Fruit fly (Drosophila melanogaster) whole organism, embryonic: Measurements from ENCODE around the gene CG14644.

Source experiments
- CG15073 ChIP-seq: fragments of 200-800 bp; sonication (Bioruptor generic); optimal IDR thresholded peaks from 2 replicates; lab custom pipeline; 2016; ENCODE audit warnings: missing biosample characterization, missing genetic modification characterization
- CG17359 ChIP-seq: fragments of 200-800 bp; sonication (Bioruptor generic); optimal IDR thresholded peaks from 3 replicates; lab custom pipeline; 2018; ENCODE audit warnings: missing biosample characterization, mild to moderate bottlenecking, missing genetic modification characterization, moderate library complexity
- CG17568 ChIP-seq: fragments of 200-800 bp; sonication (Bioruptor generic); optimal IDR thresholded peaks from 2 replicates; lab custom pipeline; 2018; ENCODE audit warnings: missing biosample characterization, mild to moderate bottlenecking, missing genetic modification characterization, moderate library complexity
- CG17829 ChIP-seq: fragments of 200-800 bp; optimal IDR thresholded peaks from 2 replicates; lab custom pipeline; 2019; ENCODE audit warnings: missing biosample characterization, mild to moderate bottlenecking, missing genetic modification characterization, moderate library complexity
- CG30403 ChIP-seq: fragments of 200-800 bp; sonication (Bioruptor generic); optimal IDR thresholded peaks from 3 replicates; lab custom pipeline; 2016; ENCODE audit warnings: missing biosample characterization, missing genetic modification characterization
- CG32772 ChIP-seq: fragments of 200-800 bp; sonication (Bioruptor generic); IDR thresholded peaks from 2 replicates; pipeline ENCODE4 v1.3.6; 2022; ENCODE audit warnings: missing biosample characterization, missing genetic modification characterization
- CG3726 ChIP-seq: fragments of 200-800 bp; sonication (Bioruptor generic); IDR thresholded peaks from 3 replicates; pipeline ENCODE4, ENCODE4 v1.3.6; 2022; ENCODE audit warnings: missing biosample characterization, missing genetic modification characterization
- CG4707 ChIP-seq: fragments of 200-800 bp; sonication (Bioruptor generic); optimal IDR thresholded peaks from 2 replicates; lab custom pipeline; 2018; ENCODE audit warnings: missing biosample characterization, mild to moderate bottlenecking, missing genetic modification characterization, moderate library complexity
- CG5180 ChIP-seq: fragments of 200-800 bp; sonication (Bioruptor generic); optimal IDR thresholded peaks from 3 replicates; lab custom pipeline; 2017; ENCODE audit warnings: missing biosample characterization, missing genetic modification characterization, mild to moderate bottlenecking, moderate library complexity, missing genetic modification reagents
- CG6175 ChIP-seq: fragments of 200-800 bp; sonication (Bioruptor generic); IDR thresholded peaks from 3 replicates; pipeline ENCODE4 v1.3.6; 2022; ENCODE audit warnings: missing biosample characterization, missing genetic modification characterization
- CG6683 ChIP-seq: fragments of 200-800 bp; sonication (Bioruptor generic); optimal IDR thresholded peaks from 2 replicates; lab custom pipeline; 2017; ENCODE audit warnings: missing biosample characterization, mild to moderate bottlenecking, missing genetic modification characterization, missing genetic modification reagents
- CG7928 ChIP-seq: fragments of 200-800 bp; sonication (Bioruptor generic); optimal IDR thresholded peaks from 2 replicates; lab custom pipeline; 2017; ENCODE audit warnings: missing biosample characterization, mild to moderate bottlenecking, missing genetic modification characterization
- CG8944 ChIP-seq: fragments of 200-800 bp; sonication (Bioruptor generic); optimal IDR thresholded peaks from 3 replicates; lab custom pipeline; 2016; ENCODE audit warnings: missing biosample characterization, missing genetic modification characterization
- Dad ChIP-seq: fragments of 200-800 bp; sonication (Bioruptor generic); optimal IDR thresholded peaks from 3 replicates; lab custom pipeline; 2016; ENCODE audit warnings: missing biosample characterization, missing genetic modification characterization
- Fer3 ChIP-seq: fragments of 200-800 bp; sonication (Bioruptor generic); optimal IDR thresholded peaks from 2 replicates; lab custom pipeline; 2018; ENCODE audit warnings: missing biosample characterization, mild to moderate bottlenecking, missing genetic modification characterization, moderate library complexity
- HHEX ChIP-seq: fragments of 200-800 bp; sonication (Bioruptor generic); optimal IDR thresholded peaks from 3 replicates; lab custom pipeline; 2017; ENCODE audit warnings: missing biosample characterization, mild to moderate bottlenecking, missing genetic modification characterization, missing genetic modification reagents
- HLH4C ChIP-seq: fragments of 200-800 bp; sonication (Bioruptor generic); IDR thresholded peaks from 3 replicates; pipeline ENCODE4 v1.3.6; 2022; ENCODE audit warnings: missing biosample characterization, missing genetic modification characterization; ENCODE audit not compliant: partially characterized antibody
- Lhr ChIP-seq: fragments of 200-800 bp; sonication (Bioruptor generic); optimal IDR thresholded peaks from 3 replicates; lab custom pipeline; 2017; ENCODE audit warnings: mild to moderate bottlenecking, missing biosample characterization, missing genetic modification reagents, missing genetic modification characterization
- MBD-R2 ChIP-seq: fragments of 200-800 bp; sonication (Bioruptor generic); IDR thresholded peaks from 2 replicates; pipeline ENCODE4 v1.3.6; 2022; ENCODE audit warnings: missing biosample characterization, missing genetic modification characterization
- Max ChIP-seq: fragments of 200-800 bp; sonication (Bioruptor generic); optimal IDR thresholded peaks from 2 replicates; lab custom pipeline; 2016; ENCODE audit warnings: missing biosample characterization, mild to moderate bottlenecking, missing genetic modification characterization
- Ravus ChIP-seq: fragments of 200-800 bp; sonication (Bioruptor generic); IDR thresholded peaks from 2 replicates; pipeline ENCODE4 v1.3.6; 2022; ENCODE audit warnings: missing biosample characterization, missing genetic modification characterization
- Rfx ChIP-seq: fragments of 200-800 bp; sonication (Bioruptor generic); IDR thresholded peaks from 2 replicates; pipeline ENCODE4 v1.3.6; 2022; ENCODE audit warnings: missing biosample characterization, missing genetic modification characterization
- Vsx1 ChIP-seq: fragments of 200-800 bp; sonication (Bioruptor generic); optimal IDR thresholded peaks from 2 replicates; lab custom pipeline; 2017; ENCODE audit warnings: missing biosample characterization, mild to moderate bottlenecking, missing genetic modification characterization, missing genetic modification reagents
- ab ChIP-seq: fragments of 200-800 bp; sonication (Bioruptor generic); optimal IDR thresholded peaks from 2 replicates; lab custom pipeline; 2016; ENCODE audit warnings: missing biosample characterization, missing genetic modification characterization
- amos ChIP-seq: fragments of 200-800 bp; sonication (Bioruptor generic); IDR thresholded peaks from 2 replicates; pipeline ENCODE4 v1.3.6; 2022; ENCODE audit warnings: missing biosample characterization, missing genetic modification characterization; ENCODE audit not compliant: partially characterized antibody
- ap ChIP-seq: fragments of 200-800 bp; sonication (Bioruptor generic); IDR thresholded peaks from 2 replicates; pipeline ENCODE4 v1.3.6; 2022; ENCODE audit warnings: missing biosample characterization, missing genetic modification characterization
- crp ChIP-seq, 2 experiments: fragments of 200-800 bp; sonication (Bioruptor generic); optimal IDR thresholded peaks; 2 replicates in 1 of 2; 3 replicates in 1 of 2; lab custom pipeline; 2017; ENCODE audit warnings: missing biosample characterization in 2 of 2, missing genetic modification characterization in 2 of 2, mild to moderate bottlenecking in 1 of 2, moderate library complexity in 1 of 2
- da ChIP-seq: fragments of 200-800 bp; sonication (Bioruptor generic); optimal IDR thresholded peaks from 2 replicates; lab custom pipeline; 2016; ENCODE audit warnings: missing biosample characterization, missing genetic modification characterization
- dm ChIP-seq: fragments of 200-800 bp; sonication (Bioruptor generic); optimal IDR thresholded peaks from 3 replicates; lab custom pipeline; 2016; ENCODE audit warnings: missing biosample characterization, missing genetic modification characterization
- exex ChIP-seq: fragments of 200-800 bp; sonication (Bioruptor generic); optimal IDR thresholded peaks from 4 replicates; lab custom pipeline; 2018; ENCODE audit warnings: missing biosample characterization, mild to moderate bottlenecking, missing genetic modification characterization, moderate library complexity
- eyg ChIP-seq: fragments of 200-800 bp; sonication (Bioruptor generic); optimal IDR thresholded peaks from 3 replicates; lab custom pipeline; 2016; ENCODE audit warnings: missing biosample characterization, missing genetic modification characterization
- fru ChIP-seq: fragments of >200 bp; optimal IDR thresholded peaks from 2 replicates; lab custom pipeline; 2017
- gem ChIP-seq: fragments of 200-800 bp; sonication (Bioruptor generic); optimal IDR thresholded peaks from 2 replicates; lab custom pipeline; 2019; ENCODE audit warnings: missing biosample characterization, mild to moderate bottlenecking, missing genetic modification characterization, moderate library complexity
- luna ChIP-seq: fragments of 200-800 bp; sonication (Bioruptor generic); optimal IDR thresholded peaks from 2 replicates; lab custom pipeline; 2016; ENCODE audit warnings: missing biosample characterization, missing genetic modification characterization
- mld ChIP-seq: fragments of 200-800 bp; sonication (Bioruptor generic); IDR thresholded peaks from 3 replicates; pipeline ENCODE4 v1.3.6; 2022; ENCODE audit warnings: missing biosample characterization, missing genetic modification characterization; ENCODE audit not compliant: partially characterized antibody
- nmo ChIP-seq: fragments of 200-800 bp; sonication (Bioruptor generic); optimal IDR thresholded peaks from 2 replicates; lab custom pipeline; 2018; ENCODE audit warnings: missing biosample characterization, mild to moderate bottlenecking, missing genetic modification characterization, moderate library complexity
- onecut ChIP-seq: fragments of 200-800 bp; sonication (Bioruptor generic); IDR thresholded peaks from 2 replicates; pipeline ENCODE4 v1.3.6; 2022; ENCODE audit warnings: missing biosample characterization, missing genetic modification characterization
- otp ChIP-seq: fragments of 200-800 bp; sonication (Bioruptor generic); IDR thresholded peaks from 3 replicates; pipeline ENCODE4, ENCODE4 v1.3.6; 2022; ENCODE audit warnings: missing biosample characterization, missing genetic modification characterization
- peb ChIP-seq: fragments of 200-800 bp; sonication (Bioruptor generic); IDR thresholded peaks from 2 replicates; pipeline ENCODE4 v1.3.6; 2022; ENCODE audit warnings: missing biosample characterization, missing genetic modification characterization
- psq ChIP-seq: fragments of 200-800 bp; sonication (Bioruptor generic); optimal IDR thresholded peaks from 2 replicates; lab custom pipeline; 2017; ENCODE audit warnings: missing biosample characterization, missing genetic modification characterization
- row ChIP-seq: fragments of 200-800 bp; sonication (Bioruptor generic); IDR thresholded peaks from 3 replicates; pipeline ENCODE4 v1.3.6; 2022; ENCODE audit warnings: missing biosample characterization, missing genetic modification characterization
- run ChIP-seq: fragments of 200-800 bp; sonication (Bioruptor generic); optimal IDR thresholded peaks from 3 replicates; lab custom pipeline; 2018; ENCODE audit warnings: missing biosample characterization, mild to moderate bottlenecking, missing genetic modification characterization
- shn ChIP-seq: fragments of 200-800 bp; sonication (Bioruptor generic); optimal IDR thresholded peaks from 3 replicates; lab custom pipeline; 2016; ENCODE audit warnings: missing biosample characterization, missing genetic modification characterization
- ssp ChIP-seq: fragments of 200-800 bp; sonication (Bioruptor generic); IDR thresholded peaks from 2 replicates; pipeline ENCODE4 v1.3.6; 2022; ENCODE audit warnings: missing biosample characterization, missing genetic modification characterization
- stwl ChIP-seq: fragments of 200-800 bp; sonication (Bioruptor generic); optimal IDR thresholded peaks from 3 replicates; lab custom pipeline; 2018; ENCODE audit warnings: missing biosample characterization, mild to moderate bottlenecking, missing genetic modification characterization, moderate library complexity
- tgo ChIP-seq: fragments of 200-800 bp; sonication (Bioruptor generic); IDR thresholded peaks from 3 replicates; pipeline ENCODE4 v1.3.6; 2022; ENCODE audit warnings: missing biosample characterization, missing genetic modification characterization
- tin ChIP-seq: fragments of 200-800 bp; sonication (Bioruptor generic); optimal IDR thresholded peaks from 3 replicates; lab custom pipeline; 2016; ENCODE audit warnings: missing biosample characterization, missing genetic modification characterization
- tll ChIP-seq, 2 experiments: fragments of 200-800 bp in 1 of 2; fragments of >200 bp in 1 of 2; sonication (Bioruptor generic) in 1 of 2; optimal IDR thresholded peaks; 2 replicates each; lab custom pipeline; 2017 to 2019; ENCODE audit warnings: missing biosample characterization in 2 of 2, missing genetic modification characterization in 2 of 2, mild to moderate bottlenecking in 1 of 2, moderate library complexity in 1 of 2
- usp ChIP-seq: fragments of >200 bp; optimal IDR thresholded peaks from 2 replicates; lab custom pipeline; 2017; ENCODE audit warnings: missing biosample characterization, missing genetic modification characterization

CG14644 gene

DNA sequence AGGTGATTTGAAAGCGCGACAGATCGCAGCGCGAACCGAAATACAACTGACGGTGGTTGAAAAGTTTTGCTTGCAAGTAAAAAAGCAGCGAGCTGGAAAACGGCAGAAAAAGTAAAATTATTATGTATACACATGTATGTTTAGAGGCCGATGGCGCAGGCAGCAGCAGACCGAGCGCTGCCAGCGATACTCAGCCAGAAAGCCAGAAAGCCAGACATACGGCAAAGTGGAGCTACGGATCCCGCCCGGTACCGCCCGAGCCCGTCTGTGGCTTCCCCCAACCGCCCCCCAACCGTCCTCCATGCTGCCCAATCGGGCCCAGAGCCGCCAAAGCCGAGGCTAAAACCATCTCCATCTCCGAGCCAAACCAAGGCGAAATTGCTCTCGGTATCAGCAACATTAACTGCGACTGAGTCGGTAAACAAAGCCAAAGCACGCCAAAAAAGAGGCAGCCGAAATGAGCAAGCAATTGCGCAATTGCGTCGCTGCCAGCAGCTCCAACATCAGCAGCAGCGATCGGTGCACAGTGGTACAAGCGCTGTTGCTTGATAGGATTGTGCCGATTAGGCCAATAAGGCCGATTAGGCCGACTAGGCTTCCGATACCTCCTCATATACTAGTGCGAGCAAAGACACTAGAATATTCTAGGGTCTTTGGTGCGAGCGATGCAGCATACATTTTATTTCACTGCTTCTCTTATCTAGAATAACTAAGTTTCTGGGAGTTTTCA lies 37.4 kb downstream of the CG14644 start, which contains the start of gene CG14636 (continued):
- peak; percentile 77 for TF ChIP-seq CG3726 (GFP tag; lab: Robert Waterston, UW)
- peak; percentile 65 for TF ChIP-seq ssp (GFP tag; lab: Robert Waterston, UW)
- TF ChIP-seq usp (GFP tag; lab: Kevin White, UChicago), result no peak
- TF ChIP-seq MBD-R2 (GFP tag; lab: Robert Waterston, UW), result peak; percentile 49; the same call in 1 of the 2 replicates
- TF ChIP-seq HLH4C, result peak; percentile 54; the same call in 1 of the 3 replicates
- peak; percentile 25 for TF ChIP-seq CG17829 (tag; lab: Kevin White, UChicago)
- no peak for TF ChIP-seq stwl (tag; lab: Kevin White, UChicago)
- TF ChIP-seq tll (GFP tag; optimal IDR thresholded peaks at IDR 0.05; lab: Kevin White, UChicago), result no peak
- TF ChIP-seq crp (GFP tag; optimal IDR thresholded peaks at IDR 0.05; lab: Kevin White, UChicago), result no peak
- peak; percentile 56 for TF ChIP-seq onecut (GFP tag; lab: Robert Waterston, UW)
- no peak for TF ChIP-seq CG4707 (GFP tag; lab: Kevin White, UChicago)
- no peak for TF ChIP-seq psq
- peak; percentile 21 for TF ChIP-seq dm (GFP tag; lab: Kevin White, UChicago)
- peak; percentile 20 for TF ChIP-seq eyg (GFP tag; lab: Kevin White, UChicago)
- TF ChIP-seq Fer3 (tag; lab: Kevin White, UChicago), result peak; percentile 72
- peak; percentile 76 for TF ChIP-seq gem (tag; lab: Kevin White, UChicago)
- TF ChIP-seq HHEX (GFP tag; lab: Kevin White, UChicago), result peak; percentile 69
- peak; percentile 56 for TF ChIP-seq Max (GFP tag; lab: Kevin White, UChicago)
- no peak for TF ChIP-seq Vsx1
- peak; percentile 74 for TF ChIP-seq shn (GFP tag; lab: Kevin White, UChicago)
- TF ChIP-seq Lhr (GFP tag; lab: Kevin White, UChicago), result no peak
- TF ChIP-seq Ravus, result 0 out of 2 replicates have a peak, but pooled peaks have one; percentile 7
- no peak for TF ChIP-seq CG7928 (GFP tag; lab: Kevin White, UChicago)
- TF ChIP-seq Dad (GFP tag; lab: Kevin White, UChicago), result peak; percentile 39
- peak; percentile 65 for TF ChIP-seq CG17359 (tag; lab: Kevin White, UChicago)
- TF ChIP-seq da (GFP tag; lab: Kevin White, UChicago), result no peak
- TF ChIP-seq fru, result no peak
- TF ChIP-seq CG6175 (GFP tag; lab: Robert Waterston, UW), result 0 out of 3 replicates have a peak, but pooled peaks have one; percentile 11
- no peak for TF ChIP-seq exex
- TF ChIP-seq CG6683 (GFP tag; lab: Kevin White, UChicago), result peak; percentile 48
- TF ChIP-seq CG30403, result peak; percentile 60
- peak; percentile 7 for TF ChIP-seq CG17568 (GFP tag; lab: Kevin White, UChicago)
- peak; percentile 48 for TF ChIP-seq tin (GFP tag; lab: Kevin White, UChicago)
- peak; percentile 43 for TF ChIP-seq nmo
- TF ChIP-seq CG15073, result no peak
- TF ChIP-seq peb (GFP tag; lab: Robert Waterston, UW), result peak; percentile 57
- TF ChIP-seq CG5180 (GFP tag; lab: Kevin White, UChicago), result peak; percentile 47
- no peak for TF ChIP-seq luna (GFP tag; lab: Kevin White, UChicago)
- no peak for TF ChIP-seq ab
- peak; percentile 85 for TF ChIP-seq tgo (GFP tag; lab: Robert Waterston, UW)
- no peak for TF ChIP-seq amos
- TF ChIP-seq CG32772, result peak; percentile 71
- peak; percentile 63 for TF ChIP-seq CG8944 (GFP tag; lab: Kevin White, UChicago)
- peak; percentile 90 for TF ChIP-seq row (GFP tag; lab: Robert Waterston, UW)
- TF ChIP-seq Rfx (GFP tag; lab: Robert Waterston, UW), result peak; percentile 87
- TF ChIP-seq run (tag; lab: Kevin White, UChicago), result peak; percentile 34
- no peak for TF ChIP-seq mld (GFP tag; lab: Robert Waterston, UW)
- peak; percentile 49 for TF ChIP-seq ap (GFP tag; lab: Robert Waterston, UW)
- TF ChIP-seq otp (GFP tag; lab: Robert Waterston, UW), result 0 out of 3 replicates have a peak, but pooled peaks have one; percentile 25
